Fruit fly (Drosophila melanogaster) S2 (cell line): ENCODE results near the gene Elovl7.

ENCODE experiments used
- CG8478 ChIP-seq: fragments of >200 bp; optimal IDR thresholded peaks from 2 replicates; lab custom pipeline; 2018
- CTCF ChIP-seq, 2 experiments: fragments of >200 bp; optimal IDR thresholded peaks; 2 replicates each; lab custom pipeline; 2018

DNA sequence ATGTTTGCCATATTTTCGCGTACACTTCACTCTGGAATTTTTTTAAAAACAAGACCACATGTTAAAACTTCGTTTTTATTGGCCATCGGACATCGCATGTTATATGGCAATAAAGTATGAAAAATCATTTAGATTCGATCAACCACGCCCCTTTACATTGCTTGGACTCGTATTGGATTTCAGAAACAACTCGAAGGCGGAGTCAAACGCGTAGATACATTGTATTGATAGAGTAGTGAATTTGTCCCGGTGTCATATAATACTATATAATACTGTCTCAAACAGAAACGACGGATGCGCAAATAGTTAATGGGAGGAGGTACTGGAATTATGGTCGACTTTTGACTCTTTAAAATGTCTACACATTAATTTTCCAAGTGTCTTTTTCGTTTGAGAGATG, 34.3 kb downstream of the Elovl7 start:
- no peak for TF ChIP-seq CG8478 (lab: Kevin White, UChicago)
- no peak for TF ChIP-seq CTCF (optimal IDR thresholded peaks at IDR 0.05; lab: Kevin White, UChicago)
